Worm (Caenorhabditis elegans) whole organism, midembryonic: Measurements from ENCODE around the gene tsen-34.

Experiments
- T22C8.4 ChIP-seq: fragments of 200-800 bp; sonication (Bioruptor generic); IDR thresholded peaks from 2 replicates; pipeline ENCODE4 v1.3.6; 2022; ENCODE audit warnings: missing genetic modification characterization, missing compliant biosample characterization
- cog-1 ChIP-seq: sonication (generic microtip); optimal IDR thresholded peaks from 2 replicates; lab custom pipeline; 2016; ENCODE audit warnings: missing genetic modification characterization, missing compliant biosample characterization
- flt-1 ChIP-seq: fragments of 200-800 bp; sonication (Bioruptor generic); IDR thresholded peaks from 2 replicates; pipeline ENCODE4 v1.3.6; 2022; ENCODE audit warnings: missing genetic modification characterization, missing compliant biosample characterization
- klf-2 ChIP-seq: fragments of 200-800 bp; sonication (Bioruptor generic); conservative IDR thresholded peaks from 2 replicates; pipeline ENCODE4 v1.3.6; 2022; ENCODE audit warnings: missing genetic modification reagents, missing genetic modification characterization, missing compliant biosample characterization
- med-1 ChIP-seq: sonication (generic microtip); optimal IDR thresholded peaks from 2 replicates; lab custom pipeline; 2017; ENCODE audit warnings: missing genetic modification characterization, mild to moderate bottlenecking, missing compliant biosample characterization, antibody characterized with exemption, missing genetic modification reagents; ENCODE audit not compliant: insufficient read depth
- ref-1 ChIP-seq: fragments of 200-800 bp; sonication (Bioruptor generic); conservative IDR thresholded peaks from 2 replicates; pipeline ENCODE4 v1.3.6; 2022; ENCODE audit warnings: missing genetic modification reagents, missing genetic modification characterization, missing compliant biosample characterization
- tab-1 ChIP-seq: fragments of 200-800 bp; sonication (Bioruptor generic); IDR thresholded peaks from 2 replicates; pipeline ENCODE4 v1.3.6; 2022; ENCODE audit warnings: missing genetic modification characterization, missing compliant biosample characterization
- ztf-23 ChIP-seq: fragments of 200-800 bp; sonication (Bioruptor generic); IDR thresholded peaks from 2 replicates; pipeline ENCODE4 v1.3.6; 2022; ENCODE audit warnings: missing genetic modification reagents, missing genetic modification characterization, missing compliant biosample characterization
- ztf-29 ChIP-seq: fragments of 200-800 bp; sonication (Bioruptor generic); IDR thresholded peaks from 2 replicates; pipeline ENCODE4 v1.3.6; 2022; ENCODE audit warnings: missing genetic modification reagents, missing genetic modification characterization, missing compliant biosample characterization

tsen-34 gene

ce11 chrIV:4212733-4213132 lies 34.5 kb downstream of the tsen-34 start:
- TF ChIP-seq flt-1 (GFP tag; lab: Robert Waterston, UW) = no peak
- no peak for TF ChIP-seq tab-1
- TF ChIP-seq ztf-23 (GFP tag; lab: Robert Waterston, UW) = no peak
- no peak for TF ChIP-seq ref-1
- TF ChIP-seq med-1 (GFP tag; lab: Kevin White, UChicago) = no peak
- no peak for TF ChIP-seq T22C8.4 (GFP tag; lab: Robert Waterston, UW)
- no peak for TF ChIP-seq cog-1 (tag; lab: Kevin White, UChicago)
- no peak for TF ChIP-seq klf-2 (GFP tag; lab: Robert Waterston, UW)
- TF ChIP-seq ztf-29 (GFP tag; lab: Robert Waterston, UW) = no peak

- TF ChIP-seq klf-2 (GFP tag; lab: Robert Waterston, UW) = no peak
- TF ChIP-seq ztf-29 (GFP tag; lab: Robert Waterston, UW) = no peak
- TF ChIP-seq cog-1 (tag; lab: Kevin White, UChicago) = no peak
- no peak for TF ChIP-seq T22C8.4 (GFP tag; lab: Robert Waterston, UW)
- no peak for TF ChIP-seq ztf-23 (GFP tag; lab: Robert Waterston, UW)
- no peak for TF ChIP-seq med-1 (GFP tag; lab: Kevin White, UChicago)
Measured at ce11 chrIV:4215349-4215748, 37.1 kb downstream of the tsen-34 start.

- TF ChIP-seq flt-1 (GFP tag; lab: Robert Waterston, UW) (no peak), cog-1 (tag; lab: Kevin White, UChicago) (no peak), T22C8.4 (GFP tag; lab: Robert Waterston, UW) (no peak), tab-1 (no peak), ztf-29 (GFP tag; lab: Robert Waterston, UW) (no peak), ztf-23 (GFP tag; lab: Robert Waterston, UW) (no peak), med-1 (GFP tag; lab: Kevin White, UChicago) (no peak), klf-2 (GFP tag; lab: Robert Waterston, UW) (no peak), ref-1 (no peak)
Measured at ce11 chrIV:4216099-4216894, 38.0 kb downstream of the tsen-34 start.

ce11 chrIV:4218276-4218675 lies 40.0 kb downstream of the tsen-34 start:
- no peak for TF ChIP-seq tab-1
- no peak for TF ChIP-seq ref-1
- TF ChIP-seq T22C8.4 (GFP tag; lab: Robert Waterston, UW) = no peak
- TF ChIP-seq flt-1 (GFP tag; lab: Robert Waterston, UW) = no peak
- no peak for TF ChIP-seq klf-2 (GFP tag; lab: Robert Waterston, UW)
- TF ChIP-seq ztf-23 (GFP tag; lab: Robert Waterston, UW) = no peak
- TF ChIP-seq med-1 (GFP tag; lab: Kevin White, UChicago) = no peak
- no peak for TF ChIP-seq cog-1 (tag; lab: Kevin White, UChicago)
- no peak for TF ChIP-seq ztf-29 (GFP tag; lab: Robert Waterston, UW)

ce11 chrIV:4219983-4220382 lies 41.7 kb downstream of the tsen-34 start, which contains the start of gene F30B5.11:
F30B5.11 (minus strand) TSS chrIV:4220083.
- TF ChIP-seq flt-1 (GFP tag; lab: Robert Waterston, UW) (no peak), ztf-23 (GFP tag; lab: Robert Waterston, UW) (no peak), T22C8.4 (GFP tag; lab: Robert Waterston, UW) (no peak), klf-2 (GFP tag; lab: Robert Waterston, UW) (no peak), ztf-29 (GFP tag; lab: Robert Waterston, UW) (no peak), cog-1 (tag; lab: Kevin White, UChicago) (no peak), tab-1 (no peak), med-1 (GFP tag; lab: Kevin White, UChicago) (no peak)

ce11 chrIV:4225851-4226250 lies 47.6 kb downstream of the tsen-34 start, which contains the start of gene srbc-71:
srbc-71 (minus strand) TSS chrIV:4225951.
- no peak for TF ChIP-seq ztf-29 (GFP tag; lab: Robert Waterston, UW)
- no peak for TF ChIP-seq ref-1
- TF ChIP-seq tab-1 = no peak
- no peak for TF ChIP-seq klf-2 (GFP tag; lab: Robert Waterston, UW)
- no peak for TF ChIP-seq med-1 (GFP tag; lab: Kevin White, UChicago)
- TF ChIP-seq flt-1 (GFP tag; lab: Robert Waterston, UW) = no peak
- no peak for TF ChIP-seq T22C8.4 (GFP tag; lab: Robert Waterston, UW)
- TF ChIP-seq ztf-23 (GFP tag; lab: Robert Waterston, UW) = no peak
- TF ChIP-seq cog-1 (tag; lab: Kevin White, UChicago) = no peak

ce11 chrIV:4227917-4228316 lies 49.7 kb downstream of the tsen-34 start, which contains the start of gene srbc-70:
srbc-70 (minus strand) TSS chrIV:4228017.
- TF ChIP-seq tab-1 (no peak), T22C8.4 (GFP tag; lab: Robert Waterston, UW) (no peak), cog-1 (tag; lab: Kevin White, UChicago) (no peak), ztf-29 (GFP tag; lab: Robert Waterston, UW) (no peak), med-1 (GFP tag; lab: Kevin White, UChicago) (no peak), ztf-23 (GFP tag; lab: Robert Waterston, UW) (no peak), flt-1 (GFP tag; lab: Robert Waterston, UW) (no peak), klf-2 (GFP tag; lab: Robert Waterston, UW) (no peak)
